Fruit fly (Drosophila melanogaster): ENCODE results near the gene CG43630.
"Not testable (repeated sequence)": the region's sequence is repeated elsewhere in the genome, so short reads cannot be mapped to it uniquely, and the experiment has no call there.

CG43630 gene

DNA sequence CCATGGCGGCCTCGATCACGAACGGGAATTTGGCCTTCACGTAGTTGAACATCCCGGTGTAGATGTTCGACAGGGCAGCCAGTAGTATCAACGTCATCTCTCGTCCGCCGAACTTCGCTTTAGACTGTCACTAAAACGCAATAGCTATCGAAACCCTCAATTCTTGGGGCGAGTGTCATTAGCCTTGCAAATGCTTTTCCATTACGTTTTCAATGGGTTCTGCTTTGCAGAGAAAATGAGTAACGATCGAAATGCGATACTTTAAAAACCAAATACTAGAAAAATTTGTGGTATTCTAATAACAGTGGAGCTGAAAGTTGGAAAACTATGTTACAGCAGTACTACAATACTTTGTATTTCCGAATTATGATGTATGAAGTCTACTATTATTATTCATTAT is at the start of gene CG43630:
Gene CG43630, minus strand, starts transcription at position 101 of the 400 bp plus-strand sequence.
- no peak for TF ChIP-seq noc (tag; optimal IDR thresholded peaks at IDR 0.05)

DNA sequence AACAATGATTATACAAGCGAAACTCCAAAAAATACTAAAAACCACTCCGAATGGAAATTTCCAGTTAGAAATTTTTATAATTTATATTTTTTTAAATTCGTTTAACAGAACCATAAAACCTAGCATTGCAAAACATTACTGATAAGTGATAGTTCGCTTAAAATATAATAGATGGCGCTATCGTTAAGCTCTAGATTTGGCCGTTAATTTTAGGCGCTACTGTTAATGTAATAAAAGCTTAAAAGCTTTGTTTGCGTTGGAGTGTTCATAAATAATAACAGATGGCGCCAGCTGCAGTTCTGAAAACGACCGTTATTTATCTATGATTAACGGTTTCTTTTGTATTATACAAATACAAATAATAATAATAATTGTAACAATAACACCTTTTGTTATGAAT is 47.7 kb upstream of the CG43630 start:
- no peak for TF ChIP-seq noc (tag; optimal IDR thresholded peaks at IDR 0.05)

DNA sequence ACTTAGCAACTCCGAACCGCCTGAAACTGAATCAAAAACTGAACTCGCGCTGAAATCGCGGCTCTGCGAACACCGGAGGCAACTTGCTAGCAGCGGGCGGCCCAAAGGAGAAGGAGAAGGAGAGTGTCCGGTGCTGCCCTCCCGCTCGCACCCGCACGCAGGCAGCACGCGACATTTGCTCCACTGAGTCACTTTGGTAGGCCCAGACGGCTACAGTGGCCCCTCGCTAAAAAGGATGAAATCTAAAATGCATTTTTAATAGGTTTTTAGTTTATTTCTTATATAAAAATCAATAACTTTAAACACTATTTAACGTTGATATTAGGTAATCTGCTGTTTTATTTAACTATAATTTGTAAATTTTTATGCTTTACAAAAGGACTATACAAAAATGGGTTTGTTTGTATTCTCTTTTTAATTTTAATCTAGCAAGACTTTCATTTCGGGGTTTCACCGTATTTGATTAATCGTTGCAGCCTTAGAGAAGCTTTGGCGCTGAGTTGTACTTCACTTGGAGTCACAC is 46.4 kb upstream of the CG43630 start, which contains the start of gene Men:
Gene Men, minus strand, starts transcription at position 51 of the 523 bp plus-strand sequence.
- peak; percentile 47 for TF ChIP-seq noc (tag; optimal IDR thresholded peaks at IDR 0.05)

DNA sequence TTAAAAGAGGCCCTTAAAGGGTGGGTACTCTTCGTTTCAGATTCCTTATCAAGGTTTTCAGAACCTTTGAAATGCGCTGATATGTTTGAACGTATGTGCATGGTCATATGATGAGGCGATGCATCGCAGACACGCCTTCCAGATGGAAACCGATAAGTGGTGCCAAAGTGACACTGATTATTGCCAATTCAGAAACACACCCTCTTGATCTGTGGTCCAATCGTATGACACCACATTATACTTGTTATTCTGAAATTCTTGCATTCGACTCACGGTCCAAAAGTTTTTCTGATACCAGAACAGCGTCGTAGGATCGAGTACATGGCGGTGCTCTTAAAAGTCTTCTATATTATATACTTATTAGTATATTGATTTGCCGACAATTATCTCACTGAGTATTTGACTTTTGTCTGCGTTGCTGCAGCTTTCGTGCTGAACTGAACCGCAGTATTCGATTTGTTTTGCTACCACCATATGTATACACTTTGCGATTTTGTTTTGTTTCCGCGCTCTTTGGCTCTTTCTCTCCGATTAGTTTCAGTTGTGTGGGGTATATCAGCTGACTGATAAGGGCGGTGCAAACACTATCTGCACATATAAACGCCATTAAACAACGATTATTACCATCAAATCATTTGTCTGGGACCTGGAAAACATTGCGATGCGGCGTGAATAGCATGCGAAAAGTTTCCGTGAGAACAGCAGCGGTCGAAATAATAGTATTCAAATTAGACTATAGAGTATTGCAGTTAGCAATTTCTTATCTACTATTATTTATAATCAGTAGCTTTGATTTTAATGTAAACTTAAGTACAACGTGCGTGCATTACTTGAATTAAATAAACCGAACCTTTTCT is 44.5 kb upstream of the CG43630 start:
- TF ChIP-seq noc (tag; optimal IDR thresholded peaks at IDR 0.05) = peak; percentile 57

DNA sequence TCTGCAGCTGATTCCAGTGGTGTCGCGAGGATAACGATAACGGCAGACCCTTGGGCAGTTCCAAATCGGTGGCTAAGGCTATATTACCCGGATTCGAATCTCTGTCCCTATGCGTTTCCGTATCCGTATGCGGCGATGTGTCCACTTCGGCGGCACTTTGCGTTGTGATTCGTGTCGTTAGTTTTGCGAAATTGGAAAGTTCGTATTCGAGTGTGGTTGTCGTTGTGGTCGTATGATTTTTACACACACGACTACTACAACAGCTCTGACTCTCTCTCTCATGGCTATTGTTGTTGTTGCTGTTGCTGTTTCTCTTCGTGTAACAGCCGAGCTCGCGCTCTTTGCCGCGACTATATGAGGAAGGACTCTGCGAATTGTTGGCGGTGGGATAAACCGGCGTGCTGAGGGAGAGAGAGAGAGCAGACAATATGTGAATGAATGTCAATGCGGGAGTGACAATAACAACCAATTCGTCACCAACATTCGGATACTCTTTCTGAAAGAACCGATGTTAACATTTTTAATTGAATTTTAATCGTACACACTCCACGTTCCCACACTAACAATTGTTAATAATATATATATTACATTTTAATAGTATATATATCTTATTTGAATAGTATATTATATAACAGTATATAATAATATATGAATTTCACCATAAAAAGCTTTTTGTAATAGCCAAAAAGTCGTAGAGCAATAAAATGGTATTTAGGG is 43.7 kb upstream of the CG43630 start:
- TF ChIP-seq noc (tag; optimal IDR thresholded peaks at IDR 0.05) = peak; percentile 57

DNA sequence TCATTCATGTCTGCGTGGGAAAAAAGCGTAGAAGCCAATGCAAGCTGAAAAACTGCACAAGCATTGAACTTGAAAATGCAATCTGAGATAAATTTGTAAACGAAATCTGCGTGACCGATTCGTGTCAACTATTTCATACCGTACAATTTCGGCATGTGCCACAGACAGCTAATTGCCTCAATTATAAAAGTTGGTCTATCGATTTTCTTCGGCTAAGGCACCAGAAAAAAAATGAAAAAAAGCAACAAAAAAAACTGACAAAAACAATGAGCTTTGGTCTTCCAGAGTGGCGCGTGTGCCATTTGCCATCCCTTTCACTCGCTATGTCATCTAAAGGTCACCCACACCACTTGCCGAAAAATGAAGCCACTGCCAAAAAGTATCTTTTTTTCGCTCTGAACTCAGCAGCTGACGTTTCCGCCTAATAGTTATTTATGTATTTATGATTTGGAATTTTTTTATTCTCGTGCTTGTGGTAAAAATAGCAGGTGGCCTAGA is 42.5 kb upstream of the CG43630 start:
- TF ChIP-seq noc (tag; optimal IDR thresholded peaks at IDR 0.05) = no peak

DNA sequence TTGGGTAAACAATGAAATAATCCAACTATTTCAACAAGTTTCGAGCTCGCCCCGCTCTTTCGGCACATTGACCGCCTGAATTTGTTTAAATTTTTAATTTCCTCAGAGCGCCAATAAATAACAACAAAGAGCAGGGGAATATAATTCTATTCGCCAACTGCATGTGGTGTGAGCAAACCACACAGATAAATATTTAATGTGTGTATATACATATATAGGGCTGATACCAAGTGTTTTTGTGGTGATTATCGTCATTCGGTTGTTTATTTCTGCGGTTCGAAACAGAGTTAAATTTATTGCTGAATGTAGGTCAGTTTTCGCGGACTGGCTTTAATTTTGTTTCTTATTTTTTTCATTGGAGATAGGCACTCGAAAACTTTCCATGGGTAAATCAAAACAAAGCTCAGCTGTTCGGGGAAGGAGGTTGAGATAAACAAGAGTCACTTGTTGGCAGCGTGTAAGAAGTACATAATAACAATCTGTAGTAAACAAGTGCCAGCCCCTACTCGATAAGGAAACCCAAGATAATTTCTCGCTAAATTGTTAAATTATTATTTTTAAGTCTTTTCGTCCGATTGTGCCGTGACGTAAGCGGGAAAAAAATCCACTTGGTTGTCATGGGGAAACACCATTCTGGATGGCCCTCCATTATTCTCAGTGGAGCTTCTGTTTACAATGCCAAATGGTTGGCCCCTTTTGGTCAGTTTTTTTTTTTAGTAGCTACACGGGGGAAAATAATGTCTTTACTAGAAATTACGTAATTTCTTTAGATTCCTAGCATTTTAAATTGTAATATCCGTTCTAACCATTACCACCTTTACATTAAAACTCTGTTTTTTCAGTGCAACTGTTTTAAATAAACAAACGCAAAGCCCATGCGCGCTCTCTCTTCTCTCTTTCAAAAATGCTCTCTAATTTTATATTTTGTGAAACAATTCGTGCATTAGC is 41.8 kb upstream of the CG43630 start:
- peak; percentile 43 for TF ChIP-seq noc (tag; optimal IDR thresholded peaks at IDR 0.05)

DNA sequence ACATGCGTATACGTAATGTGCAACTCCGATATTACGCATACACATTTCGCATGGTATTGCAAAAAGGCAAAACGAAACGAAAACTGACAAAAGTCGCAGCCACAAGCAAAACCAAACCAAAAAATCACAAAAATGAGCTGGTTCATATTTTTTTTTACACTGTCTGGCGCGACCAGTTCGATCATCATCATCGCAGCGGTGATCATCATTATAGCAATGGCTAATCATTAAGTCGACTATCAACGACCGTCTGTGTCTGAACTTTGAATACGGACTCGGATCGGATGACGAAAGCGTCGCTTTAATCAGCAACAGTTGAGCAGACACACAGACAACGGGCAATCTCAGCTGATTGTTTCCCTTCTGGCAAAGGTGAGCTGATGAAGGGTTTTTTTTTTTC is 40.8 kb upstream of the CG43630 start:
- peak; percentile 28 for TF ChIP-seq noc (tag; optimal IDR thresholded peaks at IDR 0.05)

DNA sequence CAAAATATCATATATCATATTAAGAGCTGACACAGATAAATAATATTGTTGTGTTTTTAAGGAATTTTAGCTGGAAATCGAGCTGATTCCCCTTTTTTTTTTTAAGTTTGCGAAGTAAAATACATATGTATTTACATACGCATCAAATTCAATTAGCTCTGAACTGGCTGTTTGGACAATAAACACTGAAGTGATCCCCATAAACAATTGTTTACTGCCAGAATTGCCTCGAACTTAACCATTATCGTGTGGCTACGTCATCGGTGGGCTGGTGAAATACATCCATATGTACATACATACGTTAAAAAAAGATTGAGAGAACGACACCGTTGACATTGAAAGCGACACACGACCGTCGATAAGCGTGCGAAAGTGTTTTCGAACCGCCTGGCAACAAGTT is 40.2 kb upstream of the CG43630 start:
- TF ChIP-seq noc (tag; optimal IDR thresholded peaks at IDR 0.05) = peak; percentile 49

DNA sequence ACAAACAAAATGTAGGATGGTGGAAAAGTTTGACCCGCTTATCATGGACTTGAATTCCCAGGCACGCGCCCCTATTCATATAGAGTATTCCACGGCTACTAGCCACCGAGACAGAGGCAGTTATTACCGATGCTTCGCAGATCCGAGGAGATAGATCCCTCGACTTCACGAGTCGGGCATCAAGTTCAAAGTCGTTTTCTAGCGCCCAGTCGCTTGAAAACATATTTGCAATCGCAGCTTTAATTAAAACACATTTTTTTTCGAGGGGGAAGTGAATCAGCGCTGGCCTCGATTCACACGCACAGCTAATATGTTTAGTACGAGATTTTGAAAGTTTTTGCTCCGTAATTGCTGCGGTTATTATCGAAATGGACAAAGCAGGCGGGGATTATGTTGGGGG is 39.2 kb upstream of the CG43630 start:
- TF ChIP-seq noc (tag; optimal IDR thresholded peaks at IDR 0.05) = peak; percentile 63

DNA sequence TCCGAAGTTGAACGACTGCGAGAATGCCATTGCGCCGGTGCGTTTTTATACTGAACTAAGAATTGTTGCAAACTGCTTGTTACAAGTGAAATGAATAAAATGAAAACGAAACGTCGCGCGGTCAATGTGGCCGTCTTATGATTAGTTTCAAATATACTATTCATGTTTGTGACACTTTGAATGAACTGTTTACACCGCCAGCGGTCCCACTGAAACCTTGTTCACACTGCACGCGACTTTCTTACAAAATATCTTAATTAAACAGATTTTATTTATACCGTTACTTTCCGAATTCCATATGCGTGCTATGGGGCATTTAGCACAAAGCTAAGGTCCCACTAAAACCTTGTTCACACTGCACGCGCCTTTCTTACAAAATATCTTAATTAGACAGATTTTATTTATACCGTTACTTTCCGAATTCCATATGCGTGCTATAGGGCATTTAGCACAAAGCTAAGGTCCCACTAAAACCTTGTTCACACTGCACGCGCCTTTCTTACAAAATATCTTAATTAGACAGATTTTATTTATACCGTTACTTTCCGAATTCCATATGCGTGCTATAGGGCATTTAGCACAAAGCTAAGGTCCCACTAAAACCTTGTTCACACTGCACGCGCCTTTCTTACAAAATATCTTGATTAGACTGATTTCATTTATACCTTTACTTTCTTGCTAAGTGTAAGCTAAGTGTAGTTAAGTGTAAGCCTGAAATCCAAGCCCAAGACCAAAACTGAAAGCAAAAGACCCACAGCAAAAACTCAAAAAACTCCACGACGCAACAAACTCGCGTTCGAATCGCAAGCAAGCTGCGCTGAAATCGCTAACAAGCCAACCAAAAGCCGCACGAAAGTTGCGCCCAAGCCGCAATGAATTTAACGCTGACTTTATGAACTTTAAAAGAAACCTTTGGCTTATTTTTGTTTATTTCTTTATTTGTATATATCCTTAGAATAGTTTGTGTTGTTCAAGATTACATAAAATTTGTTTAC is 36.4 kb upstream of the CG43630 start, which contains the start of gene PolQ:
Gene PolQ, minus strand, starts transcription at position 122 of the 995 bp plus-strand sequence.
- TF ChIP-seq noc (tag; optimal IDR thresholded peaks at IDR 0.05) = not testable (repeated sequence)

DNA sequence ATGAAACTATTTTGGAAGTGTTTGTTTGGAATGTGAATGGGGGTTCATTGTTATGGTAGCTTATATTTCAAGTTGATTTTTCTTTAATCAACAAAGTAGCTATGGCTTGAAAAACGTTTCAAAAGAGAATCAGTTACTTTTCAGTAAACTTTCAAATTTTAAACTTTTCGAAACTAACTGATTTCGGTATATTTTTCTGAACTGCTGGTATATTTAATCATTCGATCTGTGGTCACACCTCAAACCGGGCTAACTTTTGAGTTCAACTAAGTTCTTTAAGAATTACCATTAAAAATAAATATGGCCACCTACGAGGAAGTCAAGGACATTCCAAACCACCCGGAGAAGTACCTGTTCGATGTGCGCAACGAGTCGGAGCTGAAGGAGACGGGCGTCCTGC is 28.8 kb upstream of the CG43630 start, which contains the start of gene CG12279:
Gene CG12279, plus strand, starts transcription at position 234 of the 400 bp plus-strand sequence.
- TF ChIP-seq noc (tag; optimal IDR thresholded peaks at IDR 0.05) = no peak

DNA sequence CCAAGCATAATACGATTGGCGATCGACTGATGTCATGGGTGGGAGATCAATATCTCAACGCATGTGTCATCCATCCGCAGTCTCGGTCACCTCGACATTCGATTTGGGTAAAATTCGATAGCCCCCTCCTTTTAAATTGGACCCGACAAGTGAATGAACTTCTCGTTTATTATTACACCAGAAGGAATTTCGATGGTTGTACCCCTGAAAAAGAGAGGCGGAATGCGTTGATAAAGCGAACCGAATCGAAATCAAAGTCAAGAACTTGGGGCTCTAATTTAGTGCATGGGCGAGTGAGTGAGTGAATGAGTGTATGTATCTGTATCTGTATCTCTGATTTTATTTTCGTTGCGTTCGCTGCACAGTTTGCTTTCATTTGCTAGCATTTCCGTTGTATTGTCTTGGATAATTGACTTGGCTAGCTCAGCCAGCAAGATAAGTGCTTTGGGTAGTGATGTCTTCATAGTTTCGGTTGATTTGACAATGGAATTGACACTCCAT is 26.0 kb upstream of the CG43630 start:
- no peak for TF ChIP-seq noc (tag; optimal IDR thresholded peaks at IDR 0.05)

DNA sequence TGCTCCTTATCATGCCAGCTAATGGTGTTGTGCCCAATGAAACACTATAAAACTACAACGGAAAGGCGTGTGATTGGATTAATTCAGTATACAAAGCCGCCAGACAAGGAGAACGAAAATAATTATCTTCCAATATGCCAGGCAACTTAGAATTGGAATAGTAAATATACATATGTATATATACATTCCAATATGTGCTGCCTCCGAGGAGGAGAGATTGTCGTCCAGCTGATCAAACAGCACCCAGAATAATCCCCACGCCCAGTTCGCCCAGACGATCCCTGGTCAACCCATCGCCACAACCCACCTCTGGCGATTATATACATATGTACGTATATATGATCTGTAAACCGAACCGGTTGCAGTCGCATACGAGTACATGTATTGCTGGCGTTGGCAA is 25.2 kb upstream of the CG43630 start:
- no peak for TF ChIP-seq noc (tag; optimal IDR thresholded peaks at IDR 0.05)
